Worm (Caenorhabditis elegans): ENCODE measurements around the gene rmd-1.

DNA sequence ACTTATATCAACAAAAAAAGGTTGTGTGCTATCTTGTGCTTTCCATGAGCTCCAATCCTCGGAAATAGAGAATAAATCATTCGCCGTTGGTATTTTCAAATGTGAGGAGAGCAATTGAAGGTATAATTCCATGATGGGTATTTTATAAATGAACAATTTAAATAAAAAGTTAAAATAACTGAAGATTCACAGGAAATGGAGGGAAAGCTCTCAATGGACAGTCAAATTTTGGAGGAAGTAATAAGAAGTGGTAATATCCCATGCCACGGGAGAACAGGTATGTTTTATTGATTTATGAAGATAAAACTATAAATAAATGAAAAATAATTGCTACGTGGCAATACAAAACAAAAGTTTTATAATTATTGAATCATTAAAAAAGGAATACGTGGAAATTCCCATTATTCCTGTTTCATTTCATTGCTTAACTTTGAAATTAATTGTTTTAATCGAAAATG lies 24.3 kb downstream of the rmd-1 start:
- TF ChIP-seq B0310.2 (tag; optimal IDR thresholded peaks at IDR 0.05): no peak
- no peak for TF ChIP-seq ama-1 (optimal IDR thresholded peaks at IDR 0.05)
